Worm (Caenorhabditis elegans): Measurements from ENCODE around the gene F09C6.11.

DNA sequence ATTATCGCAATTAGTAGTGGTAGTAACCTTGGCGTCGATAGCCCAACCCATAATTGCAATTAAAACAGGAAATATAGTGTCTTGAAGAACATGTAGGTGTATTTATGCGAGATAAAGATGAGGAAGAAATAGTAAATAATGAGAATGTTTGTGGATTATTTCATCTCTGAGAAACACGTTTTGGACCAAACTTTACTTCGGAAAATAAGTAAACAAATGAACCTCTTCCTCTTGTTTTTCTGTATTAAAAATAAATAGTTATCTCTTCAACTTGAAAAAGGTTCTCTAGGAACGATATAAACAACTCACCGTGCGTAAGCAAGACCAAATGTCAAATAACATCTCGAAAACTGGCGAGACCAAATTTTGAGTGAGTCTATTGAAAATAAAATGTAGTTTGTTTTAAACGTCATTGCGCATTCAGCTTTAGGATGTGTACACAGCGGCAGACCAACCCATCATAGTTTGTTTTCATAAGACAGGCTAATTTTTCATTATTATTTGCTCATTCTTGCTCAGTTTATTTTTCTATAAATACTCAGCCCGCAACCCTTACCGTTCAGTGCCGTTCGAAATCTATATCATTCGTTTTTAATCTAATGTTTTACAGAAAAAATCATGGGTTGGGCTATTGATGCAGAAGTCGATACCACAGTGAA, at the start of gene F09C6.11, which contains the start of gene F09C6.12:
- no peak for TF ChIP-seq skn-1 (tag; optimal IDR thresholded peaks at IDR 0.05)
- no peak for TF ChIP-seq zip-4 (GFP tag; optimal IDR thresholded peaks at IDR 0.05)
- no peak for TF ChIP-seq mep-1 (tag; optimal IDR thresholded peaks at IDR 0.05)
- no peak for TF ChIP-seq nhr-237 (tag; optimal IDR thresholded peaks at IDR 0.05)
- no peak for TF ChIP-seq snpc-4 (tag; optimal IDR thresholded peaks at IDR 0.05)
- no peak for TF ChIP-seq egl-27 (tag; optimal IDR thresholded peaks at IDR 0.05)
- no peak for TF ChIP-seq ces-1 (GFP tag; optimal IDR thresholded peaks at IDR 0.05)
